Worm (Caenorhabditis elegans): ENCODE measurements around the gene best-16.

- no peak for TF ChIP-seq T22C8.4 (GFP tag; IDR thresholded peaks at IDR 0.05)
- no peak for TF ChIP-seq ztf-29 (GFP tag; IDR thresholded peaks at IDR 0.05)
Observed at ce11 chrIV:7173489-7173888, 22.1 kb downstream of the best-16 start, which contains the start of gene str-1.
